Fruit fly (Drosophila melanogaster): ENCODE measurements around the gene wrm1.

wrm1 gene

dm6 chr3L:7356386-7357117 is 21.5 kb upstream of the wrm1 start, which contains the start of gene CTCF (continued):
- peak; percentile 45 for TF ChIP-seq CG13624 (GFP tag; optimal IDR thresholded peaks at IDR 0.05)
- TF ChIP-seq Nf-YC (tag; optimal IDR thresholded peaks at IDR 0.05): peak; percentile 65
- TF ChIP-seq Mad (GFP tag; optimal IDR thresholded peaks at IDR 0.05): peak; percentile 17
- peak; percentile 78 for TF ChIP-seq amos (GFP tag; IDR thresholded peaks at IDR 0.05; ENCODE audit: partially characterized antibody)
- TF ChIP-seq CG32532 (GFP tag; IDR thresholded peaks at IDR 0.05): peak; percentile 54; the same call in 1 of the 2 replicates
- peak; percentile 24 for TF ChIP-seq gfzf (GFP tag; optimal IDR thresholded peaks at IDR 0.05)
- TF ChIP-seq ATbp (GFP tag; optimal IDR thresholded peaks at IDR 0.05): no peak
- TF ChIP-seq CG8359 (GFP tag; optimal IDR thresholded peaks at IDR 0.05; ENCODE audit: borderline replicate concordance): no peak
- TF ChIP-seq H15 (GFP tag; IDR thresholded peaks at IDR 0.05): peak; percentile 41; the same call in 1 of the 3 replicates
- peak; percentile 30 for TF ChIP-seq CG12155 (GFP tag; optimal IDR thresholded peaks at IDR 0.05)
- TF ChIP-seq Camta (GFP tag; optimal IDR thresholded peaks at IDR 0.05): peak; percentile 19
- peak; percentile 69 for TF ChIP-seq GATAe (GFP tag; conservative IDR thresholded peaks at IDR 0.05)
- TF ChIP-seq CG10979 (tag; optimal IDR thresholded peaks at IDR 0.05): peak; percentile 40
- peak; percentile 32 for TF ChIP-seq dmrt11E (tag; optimal IDR thresholded peaks at IDR 0.05)
- no peak for TF ChIP-seq prd (optimal IDR thresholded peaks at IDR 0.05)
- peak; percentile 80 for TF ChIP-seq prd (GFP tag; IDR thresholded peaks at IDR 0.05)
- peak; percentile 30 for TF ChIP-seq Sry-β (GFP tag; optimal IDR thresholded peaks at IDR 0.05)
- TF ChIP-seq lbe (GFP tag; optimal IDR thresholded peaks at IDR 0.05): peak; percentile 38
- TF ChIP-seq Pdp1 (GFP tag; optimal IDR thresholded peaks at IDR 0.05): peak; percentile 33 to 36
- peak; percentile 53 for TF ChIP-seq CG14441 (GFP tag; IDR thresholded peaks at IDR 0.05)
- peak; percentile 64 for TF ChIP-seq sd (tag; optimal IDR thresholded peaks at IDR 0.05)
- peak; percentile 20 for TF ChIP-seq HLH54F (GFP tag; optimal IDR thresholded peaks at IDR 0.05)
- TF ChIP-seq BEAF-32 (GFP tag; optimal IDR thresholded peaks at IDR 0.05): peak; percentile 85
- peak; percentile 59 for TF ChIP-seq CG8290 (GFP tag; optimal IDR thresholded peaks at IDR 0.05)
- TF ChIP-seq CG8290 (tag; optimal IDR thresholded peaks at IDR 0.05): peak in 1 of 2 experiments; percentile 55
- TF ChIP-seq Asciz (GFP tag; optimal IDR thresholded peaks at IDR 0.05): peak; percentile 53
- TF ChIP-seq Abd-B (GFP tag; optimal IDR thresholded peaks at IDR 0.05): peak; percentile 14
- peak; percentile 32 for TF ChIP-seq BtbVII (GFP tag; optimal IDR thresholded peaks at IDR 0.05)
- peak; percentile 94 for TF ChIP-seq CG4617 (GFP tag; optimal IDR thresholded peaks at IDR 0.05; ENCODE audit: borderline replicate concordance)
- TF ChIP-seq CG30020 (tag; optimal IDR thresholded peaks at IDR 0.05): peak; percentile 22
- no peak for TF ChIP-seq CG3407 (GFP tag; optimal IDR thresholded peaks at IDR 0.05)
- TF ChIP-seq hb (GFP tag; IDR thresholded peaks at IDR 0.05; ENCODE audit: partially characterized antibody): peak; percentile 65; the same call in 2 of the 3 replicates
- peak; percentile 53 for TF ChIP-seq CG7839 (tag; optimal IDR thresholded peaks at IDR 0.05)
- no peak for TF ChIP-seq CG6254 (GFP tag; optimal IDR thresholded peaks at IDR 0.05)
- TF ChIP-seq CG9437 (GFP tag; optimal IDR thresholded peaks at IDR 0.05): peak; percentile 49
- peak; percentile 35 for TF ChIP-seq CG13894 (tag; optimal IDR thresholded peaks at IDR 0.05)
- TF ChIP-seq Ravus (GFP tag; IDR thresholded peaks at IDR 0.05): no peak
- peak; percentile 24 for TF ChIP-seq CG30431 (GFP tag; optimal IDR thresholded peaks at IDR 0.05)
- TF ChIP-seq CG17359 (tag; optimal IDR thresholded peaks at IDR 0.05): peak; percentile 34
- peak; percentile 20 for TF ChIP-seq her (GFP tag; optimal IDR thresholded peaks at IDR 0.05)
- no peak for TF ChIP-seq scrt (GFP tag; optimal IDR thresholded peaks at IDR 0.05)
- peak; percentile 64 for TF ChIP-seq CG32772 (GFP tag; IDR thresholded peaks at IDR 0.05)
- TF ChIP-seq insv (GFP tag; optimal IDR thresholded peaks at IDR 0.05): peak in 1 of 2 experiments; percentile 50
- peak; percentile 40; the same call in 1 of the 2 replicates for TF ChIP-seq CG31441 (GFP tag; IDR thresholded peaks at IDR 0.05)
- TF ChIP-seq exex (tag; optimal IDR thresholded peaks at IDR 0.05): peak; percentile 74
- peak; percentile 73 for TF ChIP-seq Max (GFP tag; optimal IDR thresholded peaks at IDR 0.05)
- peak; percentile 74 for TF ChIP-seq CG17361 (GFP tag; IDR thresholded peaks at IDR 0.05)
- TF ChIP-seq onecut (GFP tag; IDR thresholded peaks at IDR 0.05): peak; percentile 89

All from whole organism, embryonic.